Worm (Caenorhabditis elegans) whole organism, L3 larva: ENCODE measurements around the gene rpy-1.
A peak's percentile ranks its signal among the peaks of the same experiment; 100 is the strongest.

Source experiments
- R02D3.7 ChIP-seq: fragments of 150-350 bp; optimal IDR thresholded peaks from 2 replicates; lab custom pipeline; 2014; ENCODE audit warnings: missing biosample characterization, missing genetic modification characterization
- ZK546.5 ChIP-seq: sonication (generic microtip); optimal IDR thresholded peaks from 2 replicates; lab custom pipeline; 2017; ENCODE audit warnings: missing biosample characterization, missing genetic modification characterization
- aly-2 ChIP-seq: fragments of 150-350 bp; optimal IDR thresholded peaks from 2 replicates; lab custom pipeline; 2014; ENCODE audit warnings: missing biosample characterization, missing genetic modification characterization
- ama-1 ChIP-seq: fragments of 150-350 bp; optimal IDR thresholded peaks from 2 replicates; lab custom pipeline; 2018
- ceh-16 ChIP-seq: sonication (generic microtip); optimal IDR thresholded peaks from 2 replicates; lab custom pipeline; 2017; ENCODE audit warnings: missing biosample characterization, missing genetic modification characterization
- ceh-82 ChIP-seq: fragments of 150-350 bp; optimal IDR thresholded peaks from 2 replicates; lab custom pipeline; 2014; ENCODE audit warnings: missing biosample characterization, missing genetic modification characterization
- ceh-9 ChIP-seq: sonication (generic microtip); optimal IDR thresholded peaks from 2 replicates; lab custom pipeline; 2018; ENCODE audit warnings: missing biosample characterization, missing genetic modification characterization
- daf-12 ChIP-seq: fragments of 150-350 bp; optimal IDR thresholded peaks from 2 replicates; lab custom pipeline; 2014; ENCODE audit warnings: missing biosample characterization, missing genetic modification reagents, missing genetic modification characterization
- egl-27 ChIP-seq: sonication (generic microtip); optimal IDR thresholded peaks from 4 replicates; lab custom pipeline; 2017; ENCODE audit warnings: missing biosample characterization, missing genetic modification reagents, missing genetic modification characterization
- elt-1 ChIP-seq: fragments of 150-350 bp; optimal IDR thresholded peaks from 2 replicates; lab custom pipeline; 2014; ENCODE audit warnings: missing biosample characterization, missing genetic modification characterization
- elt-2 ChIP-seq: sonication (generic microtip); optimal IDR thresholded peaks from 2 replicates; lab custom pipeline; 2016; ENCODE audit warnings: missing genetic modification reagents, mild to moderate bottlenecking, missing genetic modification characterization, missing compliant biosample characterization
- elt-3 ChIP-seq, 3 experiments: fragments of 150-350 bp in 1 of 3; sonication (generic microtip) in 2 of 3; optimal IDR thresholded peaks; 2 replicates in 2 of 3; 4 replicates in 1 of 3; lab custom pipeline; 2014 to 2017; ENCODE audit warnings: missing biosample characterization in 3 of 3, missing genetic modification characterization in 3 of 3
- fkh-10 ChIP-seq: sonication (generic microtip); optimal IDR thresholded peaks from 2 replicates; lab custom pipeline; 2017; ENCODE audit warnings: missing biosample characterization, missing genetic modification reagents, missing genetic modification characterization
- hmg-11 ChIP-seq: sonication (generic microtip); optimal IDR thresholded peaks from 2 replicates; lab custom pipeline; 2016; ENCODE audit warnings: missing genetic modification characterization, missing compliant biosample characterization
- jun-1 ChIP-seq: fragments of 150-350 bp; optimal IDR thresholded peaks from 2 replicates; lab custom pipeline; 2014; ENCODE audit warnings: missing biosample characterization, missing genetic modification reagents, missing genetic modification characterization
- lin-15B ChIP-seq: fragments of 150-350 bp; optimal IDR thresholded peaks from 2 replicates; lab custom pipeline; 2014; ENCODE audit warnings: missing biosample characterization, missing genetic modification characterization
- lsy-12 ChIP-seq: sonication (generic microtip); optimal IDR thresholded peaks from 2 replicates; lab custom pipeline; 2016; ENCODE audit warnings: mild to moderate bottlenecking, missing genetic modification characterization, missing compliant biosample characterization
- mdl-1 ChIP-seq: fragments of 150-350 bp; optimal IDR thresholded peaks from 2 replicates; lab custom pipeline; 2014; ENCODE audit warnings: missing biosample characterization, missing genetic modification characterization
- nfya-1 ChIP-seq: sonication (generic microtip); optimal IDR thresholded peaks from 2 replicates; lab custom pipeline; 2017; ENCODE audit warnings: missing genetic modification characterization, mild to moderate bottlenecking, missing compliant biosample characterization, antibody characterized with exemption, moderate library complexity; ENCODE audit not compliant: insufficient read depth
- nhr-11 ChIP-seq: fragments of 150-350 bp; optimal IDR thresholded peaks from 2 replicates; lab custom pipeline; 2014; ENCODE audit warnings: missing biosample characterization, missing genetic modification characterization
- nhr-12 ChIP-seq: fragments of 150-350 bp; optimal IDR thresholded peaks from 2 replicates; lab custom pipeline; 2014; ENCODE audit warnings: missing biosample characterization, missing genetic modification characterization
- nhr-23 ChIP-seq: fragments of 150-350 bp; optimal IDR thresholded peaks from 2 replicates; lab custom pipeline; 2014; ENCODE audit warnings: missing biosample characterization, missing genetic modification reagents, missing genetic modification characterization
- nhr-25 ChIP-seq: sonication (generic microtip); optimal IDR thresholded peaks from 2 replicates; lab custom pipeline; 2017; ENCODE audit warnings: missing biosample characterization, missing genetic modification characterization
- nhr-43 ChIP-seq: sonication (generic microtip); optimal IDR thresholded peaks from 2 replicates; lab custom pipeline; 2016; ENCODE audit warnings: mild to moderate bottlenecking, missing genetic modification characterization, missing compliant biosample characterization; ENCODE audit not compliant: poor library complexity, severe bottlenecking
- nhr-67 ChIP-seq: fragments of 150-350 bp; optimal IDR thresholded peaks from 2 replicates; lab custom pipeline; 2014; ENCODE audit warnings: missing biosample characterization, missing genetic modification characterization
- pha-4 ChIP-seq: fragments of 150-350 bp; optimal IDR thresholded peaks from 2 replicates; lab custom pipeline; 2014; ENCODE audit warnings: missing biosample characterization, missing genetic modification reagents, missing genetic modification characterization
- pqm-1 ChIP-seq: fragments of 150-350 bp; optimal IDR thresholded peaks from 2 replicates; lab custom pipeline; 2017; ENCODE audit warnings: missing biosample characterization, missing genetic modification characterization, inconsistent platforms
- skn-1 ChIP-seq: fragments of 150-350 bp; optimal IDR thresholded peaks from 2 replicates; lab custom pipeline; 2014; ENCODE audit warnings: missing biosample characterization, missing genetic modification characterization
- snpc-4 ChIP-seq: fragments of 150-350 bp; optimal IDR thresholded peaks from 2 replicates; lab custom pipeline; 2014; ENCODE audit warnings: missing biosample characterization, missing genetic modification characterization
- unc-39 ChIP-seq: sonication (generic microtip); optimal IDR thresholded peaks from 4 replicates; lab custom pipeline; 2017; ENCODE audit warnings: missing biosample characterization, missing genetic modification characterization
- unc-62 ChIP-seq: fragments of 150-350 bp; sonication (generic microtip); optimal IDR thresholded peaks from 4 replicates; lab custom pipeline; 2014; ENCODE audit warnings: missing biosample characterization, missing genetic modification reagents, missing genetic modification characterization
- ztf-11 ChIP-seq: fragments of 150-350 bp; optimal IDR thresholded peaks from 2 replicates; lab custom pipeline; 2014; ENCODE audit warnings: missing biosample characterization, missing genetic modification characterization

Gene rpy-1

DNA sequence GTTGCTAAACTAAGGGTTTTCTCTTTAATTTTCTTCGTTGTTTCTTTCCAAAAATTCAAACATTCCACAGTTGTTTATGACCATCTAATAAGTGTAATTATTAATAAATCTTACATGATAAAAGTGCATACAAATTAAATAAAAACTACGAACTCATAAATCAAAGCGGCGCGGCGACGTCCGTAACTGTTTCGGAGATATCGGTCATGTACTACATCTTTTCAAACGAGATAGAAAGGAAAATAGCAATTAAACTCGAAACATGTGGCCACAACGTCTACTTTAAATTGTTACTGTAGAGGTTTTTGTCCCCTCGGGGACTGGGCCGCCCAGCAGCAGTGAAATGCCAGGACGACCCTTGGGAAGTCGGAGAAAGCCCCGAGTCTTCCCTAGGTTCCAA lies 10.4 kb upstream of the rpy-1 start:
- TF ChIP-seq ama-1 (lab: Kevin White, UChicago) (peak; percentile 28), snpc-4 (tag; lab: Kevin White, UChicago) (no peak), elt-2 (no peak), nhr-23 (tag; lab: Kevin White, UChicago) (peak; percentile 46), nhr-43 (tag; lab: Kevin White, UChicago) (peak; percentile 35)

DNA sequence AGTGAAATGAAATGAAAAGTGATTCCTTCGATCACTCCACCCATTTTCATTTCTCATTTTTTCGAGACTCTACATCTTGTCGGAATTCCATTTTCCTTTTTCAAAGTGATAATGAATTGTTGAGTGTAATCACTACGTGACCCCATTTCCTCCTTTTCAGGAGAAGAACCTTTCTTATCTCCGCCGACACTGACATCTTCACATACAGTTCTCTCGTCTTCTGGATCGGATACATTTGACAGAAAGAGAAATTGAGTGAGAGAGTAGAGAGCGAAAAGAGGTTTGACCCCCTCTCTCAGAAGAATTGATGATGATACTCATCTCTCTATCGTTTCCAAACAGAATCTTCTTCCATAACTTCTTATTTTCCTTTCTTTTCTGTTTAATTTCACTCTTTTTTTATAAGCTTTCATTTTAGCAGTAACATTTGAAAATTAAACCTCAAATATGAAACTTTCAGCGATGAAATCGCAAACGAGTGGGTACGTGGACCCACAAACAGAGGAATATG lies 8.4 kb upstream of the rpy-1 start, which contains the start of gene dpy-2:
Gene dpy-2, plus strand, starts transcription at position 461 of the 511 bp plus-strand sequence.
- TF ChIP-seq elt-3 (tag; optimal IDR thresholded peaks at IDR 0.05; lab: Kevin White, UChicago), result peak in 2 of 3 experiments; percentile 10 to 76
- no peak for TF ChIP-seq nhr-12
- peak; percentile 85 for TF ChIP-seq nhr-23 (tag; lab: Kevin White, UChicago)

DNA sequence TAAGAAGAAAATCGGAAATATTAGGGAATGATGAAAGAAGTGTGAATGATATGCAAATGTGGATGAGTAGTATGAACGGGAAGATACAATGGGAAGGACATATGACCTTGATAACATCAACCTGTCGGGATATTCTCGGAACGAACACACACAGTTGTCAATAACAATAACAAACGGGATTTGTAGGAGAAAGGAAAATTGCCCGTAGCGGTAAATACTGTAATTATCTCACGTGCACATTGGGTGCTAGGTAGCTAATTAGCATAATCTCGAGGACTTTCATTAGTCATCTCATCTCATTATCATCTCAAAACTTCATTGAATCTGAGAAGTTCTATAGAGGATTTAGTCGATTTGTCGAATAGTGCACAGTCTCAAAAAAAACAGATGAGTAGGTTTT lies 7.6 kb upstream of the rpy-1 start:
- TF ChIP-seq skn-1 (tag; lab: Kevin White, UChicago) (no peak), elt-3 (tag; optimal IDR thresholded peaks at IDR 0.05; lab: Kevin White, UChicago) (no peak), lin-15B (tag; lab: Kevin White, UChicago) (no peak), ceh-9 (no peak), jun-1 (no peak), daf-12 (tag; lab: Kevin White, UChicago) (no peak), ztf-11 (no peak), nhr-12 (no peak), elt-1 (no peak), pqm-1 (tag; lab: Kevin White, UChicago) (no peak), R02D3.7 (tag; lab: Kevin White, UChicago) (no peak), nhr-23 (tag; lab: Kevin White, UChicago) (no peak), nhr-25 (tag; lab: Kevin White, UChicago) (no peak), egl-27 (no peak)

DNA sequence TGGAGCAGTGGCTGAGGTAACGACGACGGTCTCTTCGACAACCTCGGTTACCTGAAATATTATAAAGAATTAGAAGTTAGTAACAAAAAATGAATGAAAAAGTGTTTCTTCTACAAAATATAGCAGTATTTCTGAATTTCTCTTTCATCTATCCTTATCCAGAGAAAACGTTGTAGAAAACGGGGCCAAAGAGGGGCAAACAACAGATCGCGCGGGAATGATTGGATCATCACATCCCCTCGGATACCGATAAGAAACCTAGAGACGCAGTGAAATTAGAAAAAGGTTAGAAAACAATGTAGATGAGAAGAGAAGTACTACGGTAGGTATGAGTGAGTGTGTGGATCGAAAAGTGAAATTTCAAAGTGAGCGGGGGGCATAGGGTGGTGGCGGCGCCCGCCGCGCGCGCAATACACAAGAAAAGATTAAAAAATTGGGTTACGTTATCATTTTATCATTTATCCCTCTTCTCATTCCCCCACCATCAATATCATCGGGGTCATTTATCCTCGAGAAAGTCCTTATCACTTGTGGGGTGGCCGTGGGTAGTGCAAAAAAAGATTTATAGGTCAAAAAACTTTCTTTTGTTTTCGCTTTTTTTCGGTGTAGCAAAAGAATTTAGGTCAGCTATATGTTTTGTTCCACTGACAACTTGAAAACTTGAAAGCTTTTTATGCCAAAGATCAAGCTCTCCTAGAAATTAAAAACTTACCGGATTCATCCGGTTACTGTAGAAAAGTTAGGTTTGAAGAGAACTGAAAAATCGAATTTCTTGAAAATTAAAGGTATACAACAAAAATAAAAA lies 6.9 kb upstream of the rpy-1 start, which contains the start of the genes dpy-10 and T14B4.19:
Gene dpy-10, minus strand, starts transcription at position 51 of the 805 bp plus-strand sequence.
Gene T14B4.19, minus strand, starts transcription at position 755 of the 805 bp plus-strand sequence.
- TF ChIP-seq nhr-23 (tag; lab: Kevin White, UChicago) (peak; percentile 96), nhr-43 (tag; lab: Kevin White, UChicago) (peak; percentile 75), nhr-12 (no peak), unc-39 (tag; lab: Kevin White, UChicago) (no peak), lin-15B (tag; lab: Kevin White, UChicago) (no peak), lsy-12 (tag; lab: Kevin White, UChicago) (peak; percentile 6), elt-3 (tag; optimal IDR thresholded peaks at IDR 0.05; lab: Kevin White, UChicago) (peak in 2 of 3 experiments; percentile 18 to 85), jun-1 (no peak)
- TF ChIP-seq, all 47 proteins: peak for 4

DNA sequence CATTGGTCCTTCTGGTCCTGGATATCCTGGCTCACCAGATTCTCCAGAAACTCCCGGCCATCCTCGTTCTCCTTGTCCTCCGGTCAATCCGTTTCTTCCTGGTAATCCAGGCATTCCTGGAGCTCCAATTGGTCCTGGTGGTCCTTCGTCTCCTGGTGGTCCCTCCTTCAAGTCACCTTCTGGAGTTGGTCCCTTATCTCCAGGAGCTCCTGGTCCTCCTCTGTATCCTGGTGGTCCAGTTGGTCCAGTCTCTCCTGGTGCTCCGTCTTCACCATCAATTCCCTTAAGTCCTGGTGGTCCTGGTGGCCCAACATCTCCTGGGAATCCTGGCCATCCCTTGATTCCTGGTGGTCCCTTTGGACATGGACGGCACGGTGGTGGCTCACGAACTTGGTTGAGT lies 5.2 kb upstream of the rpy-1 start:
- TF ChIP-seq ceh-16 (tag; lab: Kevin White, UChicago), result no peak
- TF ChIP-seq nhr-67 (tag; lab: Kevin White, UChicago), result no peak
- no peak for TF ChIP-seq aly-2 (tag; lab: Kevin White, UChicago)
- TF ChIP-seq ZK546.5 (tag; lab: Kevin White, UChicago), result no peak
- TF ChIP-seq elt-2, result no peak
- no peak for TF ChIP-seq ceh-82 (tag; lab: Kevin White, UChicago)
- no peak for TF ChIP-seq nhr-43 (tag; lab: Kevin White, UChicago)
- no peak for TF ChIP-seq hmg-11
- TF ChIP-seq fkh-10, result no peak
- TF ChIP-seq mdl-1 (tag; lab: Kevin White, UChicago), result no peak
- TF ChIP-seq daf-12 (tag; lab: Kevin White, UChicago), result no peak
- TF ChIP-seq nfya-1 (tag; lab: Kevin White, UChicago), result no peak

DNA sequence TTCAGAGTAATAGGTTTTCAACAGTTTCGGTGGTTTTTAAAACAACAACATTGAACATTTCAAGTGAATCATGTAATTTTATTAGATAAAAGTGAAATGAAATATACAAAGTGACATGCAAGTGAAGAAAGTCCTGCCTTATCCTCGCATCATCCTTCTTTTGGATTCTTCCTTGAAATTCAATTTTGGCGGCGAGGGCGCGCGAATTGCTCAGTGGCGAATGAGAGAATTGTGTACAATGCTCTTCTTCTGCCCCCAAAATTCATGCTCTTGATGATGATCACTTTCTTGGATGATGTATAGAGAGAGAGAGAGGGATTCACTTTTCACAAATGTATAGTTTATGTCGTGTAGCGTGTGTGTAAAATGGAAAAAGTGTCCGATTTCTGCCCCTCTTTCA lies 4.2 kb upstream of the rpy-1 start:
- TF ChIP-seq nhr-25 (tag; lab: Kevin White, UChicago), result no peak
- TF ChIP-seq unc-62 (GFP tag; lab: Kevin White, UChicago), result no peak
- TF ChIP-seq nhr-11 (tag; lab: Kevin White, UChicago), result no peak
- TF ChIP-seq nhr-23 (tag; lab: Kevin White, UChicago), result peak; percentile 3
- no peak for TF ChIP-seq elt-3 (tag; optimal IDR thresholded peaks at IDR 0.05; lab: Kevin White, UChicago)
- no peak for TF ChIP-seq pha-4 (tag; lab: Kevin White, UChicago)
- TF ChIP-seq nhr-43 (tag; lab: Kevin White, UChicago), result peak; percentile 26
- no peak for TF ChIP-seq R02D3.7 (tag; lab: Kevin White, UChicago)
- TF ChIP-seq fkh-10, result peak; percentile 86
- no peak for TF ChIP-seq nhr-67 (tag; lab: Kevin White, UChicago)
- TF ChIP-seq nfya-1 (tag; lab: Kevin White, UChicago), result no peak
- peak; percentile 74 for TF ChIP-seq ama-1 (lab: Kevin White, UChicago)
- TF ChIP-seq lsy-12 (tag; lab: Kevin White, UChicago), result no peak
- no peak for TF ChIP-seq ztf-11
